Fruit fly (Drosophila melanogaster) whole organism, embryonic: ENCODE data around the gene AstA.

Experiments used
- CG9215 ChIP-seq: fragments of 200-800 bp; sonication (Bioruptor generic); IDR thresholded peaks from 2 replicates; pipeline ENCODE4 v1.3.6; 2022; ENCODE audit warnings: missing biosample characterization, missing genetic modification characterization
- gsb-n ChIP-seq: fragments of 200-800 bp; sonication (Bioruptor generic); optimal IDR thresholded peaks from 3 replicates; lab custom pipeline; 2018; ENCODE audit warnings: missing biosample characterization, mild to moderate bottlenecking, missing genetic modification characterization
- nmo ChIP-seq: fragments of 200-800 bp; sonication (Bioruptor generic); optimal IDR thresholded peaks from 2 replicates; lab custom pipeline; 2018; ENCODE audit warnings: missing biosample characterization, mild to moderate bottlenecking, missing genetic modification characterization, moderate library complexity

dm6 chr3R:24720459-24721370, 44.2 kb downstream of the AstA start:
- TF ChIP-seq gsb-n (no peak), CG9215 (GFP tag; lab: Robert Waterston, UW) (no peak), nmo (GFP tag; lab: Kevin White, UChicago) (no peak)
